Worm (Caenorhabditis elegans) whole organism, mixed stage, embryonic: Measurements from ENCODE around the gene K11H12.8.
A peak's percentile ranks its signal among the peaks of the same experiment; 100 is the strongest.

Experiments
- bed-3 ChIP-seq: fragments of 200-800 bp; sonication (Bioruptor generic); optimal IDR thresholded peaks from 3 replicates; lab custom pipeline; 2018; ENCODE audit warnings: mild to moderate bottlenecking, missing genetic modification characterization, moderate library complexity, missing compliant biosample characterization
- blmp-1 ChIP-seq: fragments of 150-350 bp; optimal IDR thresholded peaks from 2 replicates; lab custom pipeline; 2014; ENCODE audit warnings: missing biosample characterization, missing genetic modification characterization
- ceh-43 ChIP-seq: fragments of 200-800 bp; sonication (Bioruptor generic); optimal IDR thresholded peaks from 2 replicates; lab custom pipeline; 2018; ENCODE audit warnings: mild to moderate bottlenecking, missing genetic modification characterization, moderate library complexity, missing compliant biosample characterization
- ceh-83 ChIP-seq: fragments of 200-800 bp; sonication (Bioruptor generic); optimal IDR thresholded peaks from 2 replicates; lab custom pipeline; 2018; ENCODE audit warnings: mild to moderate bottlenecking, missing genetic modification characterization, missing compliant biosample characterization
- ces-1 ChIP-seq: fragments of 150-350 bp; optimal IDR thresholded peaks from 2 replicates; lab custom pipeline; 2014; ENCODE audit warnings: missing biosample characterization, missing genetic modification reagents, missing genetic modification characterization
- cnd-1 ChIP-seq: fragments of 200-800 bp; sonication (Bioruptor generic); optimal IDR thresholded peaks from 2 replicates; lab custom pipeline; 2018; ENCODE audit warnings: mild to moderate bottlenecking, missing genetic modification characterization, missing compliant biosample characterization
- drap-1 ChIP-seq: fragments of 200-800 bp; sonication (Bioruptor generic); optimal IDR thresholded peaks from 3 replicates; lab custom pipeline; 2018; ENCODE audit warnings: mild to moderate bottlenecking, missing genetic modification characterization, missing compliant biosample characterization
- elt-1 ChIP-seq: sonication (generic microtip); optimal IDR thresholded peaks from 2 replicates; lab custom pipeline; 2017; ENCODE audit warnings: missing genetic modification characterization, mild to moderate bottlenecking, missing compliant biosample characterization, antibody characterized with exemption, moderate library complexity, borderline replicate concordance; ENCODE audit not compliant: insufficient read depth
- flh-1 ChIP-seq: fragments of 200-800 bp; sonication (Bioruptor generic); optimal IDR thresholded peaks from 2 replicates; lab custom pipeline; 2018; ENCODE audit warnings: mild to moderate bottlenecking, missing genetic modification characterization, moderate library complexity, missing compliant biosample characterization
- hlh-1 ChIP-seq: fragments of 150-350 bp; optimal IDR thresholded peaks from 2 replicates; lab custom pipeline; 2014; ENCODE audit warnings: missing biosample characterization, missing genetic modification reagents, missing genetic modification characterization
- lin-13 ChIP-seq: fragments of 150-350 bp; optimal IDR thresholded peaks from 2 replicates; lab custom pipeline; 2014; ENCODE audit warnings: missing biosample characterization, missing genetic modification characterization
- lin-32 ChIP-seq: fragments of 200-800 bp; sonication (Bioruptor generic); optimal IDR thresholded peaks from 2 replicates; lab custom pipeline; 2018; ENCODE audit warnings: mild to moderate bottlenecking, missing genetic modification characterization, missing compliant biosample characterization
- lsy-2 ChIP-seq: fragments of 150-350 bp; optimal IDR thresholded peaks from 2 replicates; lab custom pipeline; 2014; ENCODE audit warnings: missing biosample characterization, missing genetic modification characterization
- mep-1 ChIP-seq: fragments of 150-350 bp; optimal IDR thresholded peaks from 2 replicates; lab custom pipeline; 2017; ENCODE audit warnings: missing biosample characterization, missing genetic modification reagents, missing genetic modification characterization, inconsistent platforms
- mls-2 ChIP-seq: sonication (generic microtip); optimal IDR thresholded peaks from 2 replicates; lab custom pipeline; 2016; ENCODE audit warnings: mild to moderate bottlenecking, missing genetic modification characterization, moderate library complexity, missing compliant biosample characterization
- nhr-12 ChIP-seq: fragments of 150-350 bp; optimal IDR thresholded peaks from 2 replicates; lab custom pipeline; 2014; ENCODE audit warnings: missing biosample characterization, missing genetic modification characterization
- nhr-2 ChIP-seq: fragments of 150-350 bp; optimal IDR thresholded peaks from 2 replicates; lab custom pipeline; 2014; ENCODE audit warnings: missing biosample characterization, missing genetic modification characterization
- nhr-237 ChIP-seq: fragments of 150-350 bp; optimal IDR thresholded peaks from 2 replicates; lab custom pipeline; 2014; ENCODE audit warnings: missing biosample characterization, missing genetic modification characterization
- nhr-28 ChIP-seq: fragments of 150-350 bp; optimal IDR thresholded peaks from 2 replicates; lab custom pipeline; 2014; ENCODE audit warnings: missing biosample characterization, missing genetic modification characterization
- nhr-76 ChIP-seq: sonication (generic microtip); optimal IDR thresholded peaks from 2 replicates; lab custom pipeline; 2017; ENCODE audit warnings: missing biosample characterization, missing genetic modification characterization
- pha-4 ChIP-seq: fragments of 150-350 bp; optimal IDR thresholded peaks from 2 replicates; lab custom pipeline; 2018; ENCODE audit warnings: missing biosample characterization, missing genetic modification reagents, missing genetic modification characterization
- sem-2 ChIP-seq: fragments of 200-800 bp; sonication (Bioruptor generic); optimal IDR thresholded peaks from 2 replicates; lab custom pipeline; 2018; ENCODE audit warnings: mild to moderate bottlenecking, missing genetic modification characterization, missing compliant biosample characterization
- snpc-4 ChIP-seq: fragments of 150-350 bp; optimal IDR thresholded peaks from 2 replicates; lab custom pipeline; 2014; ENCODE audit warnings: missing biosample characterization, missing genetic modification characterization
- sptf-1 ChIP-seq: sonication (generic microtip); optimal IDR thresholded peaks from 2 replicates; lab custom pipeline; 2017; ENCODE audit warnings: mild to moderate bottlenecking, missing genetic modification characterization, moderate library complexity, missing compliant biosample characterization
- unc-120 ChIP-seq: sonication (generic microtip); optimal IDR thresholded peaks from 2 replicates; lab custom pipeline; 2017; ENCODE audit warnings: missing genetic modification characterization, missing compliant biosample characterization; ENCODE audit not compliant: poor library complexity, severe bottlenecking
- unc-39 ChIP-seq: fragments of 150-350 bp; optimal IDR thresholded peaks from 2 replicates; lab custom pipeline; 2014; ENCODE audit warnings: missing biosample characterization, missing genetic modification characterization
- unc-62 ChIP-seq: fragments of 150-350 bp; optimal IDR thresholded peaks from 2 replicates; lab custom pipeline; 2014; ENCODE audit warnings: missing biosample characterization, missing genetic modification reagents, missing genetic modification characterization
- ztf-11 ChIP-seq: fragments of 150-350 bp; optimal IDR thresholded peaks from 2 replicates; lab custom pipeline; 2014; ENCODE audit warnings: missing biosample characterization, missing genetic modification characterization

The K11H12.8 gene

DNA sequence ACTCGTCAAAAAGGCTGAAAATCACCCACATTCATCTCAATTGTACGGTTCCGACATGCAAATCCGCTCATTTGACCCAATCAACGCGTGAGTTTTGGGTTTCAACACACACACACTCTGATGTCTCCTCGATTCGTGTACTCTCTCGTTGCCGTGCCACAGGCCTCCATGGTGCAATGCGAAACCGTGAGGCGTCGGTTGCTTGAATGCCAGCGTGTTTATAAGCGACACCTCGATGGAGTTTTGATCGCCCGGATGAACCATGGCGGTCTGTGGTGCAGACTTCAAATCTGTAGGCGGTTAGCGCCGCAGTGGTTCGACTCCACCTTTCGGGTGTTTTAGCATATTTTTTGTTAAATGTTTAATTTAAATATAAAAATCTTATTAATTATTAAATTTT lies 2.7 kb downstream of the K11H12.8 start:
- TF ChIP-seq nhr-2 (tag; lab: Kevin White, UChicago) (peak; percentile 5), cnd-1 (tag; lab: Kevin White, UChicago) (peak; percentile 9), lin-13 (peak; percentile 35), sptf-1 (tag; lab: Kevin White, UChicago) (no peak), mep-1 (peak; percentile 9), blmp-1 (tag; lab: Kevin White, UChicago) (no peak), nhr-76 (tag; lab: Kevin White, UChicago) (no peak), pha-4 (tag; lab: Kevin White, UChicago) (peak; percentile 24), ceh-83 (GFP tag; lab: Kevin White, UChicago) (no peak), flh-1 (GFP tag; lab: Kevin White, UChicago) (no peak), sem-2 (GFP tag; lab: Kevin White, UChicago) (no peak), unc-120 (tag; lab: Kevin White, UChicago) (no peak)
- TF ChIP-seq, all 35 proteins: peak for 5

DNA sequence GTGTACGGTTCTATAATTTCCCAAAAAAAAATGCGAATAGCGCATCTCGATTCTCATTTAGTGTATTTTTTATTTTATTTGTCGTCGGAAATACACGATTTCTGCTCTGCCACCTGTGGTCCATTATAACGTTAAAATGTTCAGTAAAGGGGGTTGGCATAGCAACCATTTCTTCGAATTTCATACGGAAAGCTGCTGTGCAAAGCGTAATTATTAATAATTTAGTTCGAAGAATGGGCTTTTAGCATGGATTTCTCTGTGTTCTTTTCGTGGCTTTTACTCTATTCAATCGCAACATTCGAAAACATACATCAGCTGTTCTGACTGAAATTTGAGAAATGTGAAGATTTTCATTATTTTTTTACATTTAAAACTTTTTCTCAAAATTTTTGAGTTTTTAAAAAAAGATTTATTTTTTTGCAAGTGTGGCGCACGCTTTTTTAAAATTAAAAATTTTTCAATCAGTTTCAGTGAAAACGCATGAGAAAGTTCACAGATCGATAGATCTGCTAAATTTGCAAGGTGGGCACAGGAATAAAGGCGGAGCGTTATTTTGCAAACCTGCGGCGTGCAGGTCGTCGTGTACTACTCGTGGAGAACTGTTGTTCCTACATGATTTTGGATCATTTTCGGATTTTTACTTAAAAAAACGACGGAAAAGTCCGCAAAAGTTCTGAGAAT lies 3.4 kb downstream of the K11H12.8 start:
- TF ChIP-seq sem-2 (GFP tag; lab: Kevin White, UChicago) = no peak
- TF ChIP-seq nhr-28 (tag; lab: Kevin White, UChicago) = no peak
- TF ChIP-seq nhr-2 (tag; lab: Kevin White, UChicago) = no peak
- no peak for TF ChIP-seq elt-1 (tag; lab: Kevin White, UChicago)
- no peak for TF ChIP-seq blmp-1 (tag; lab: Kevin White, UChicago)
- no peak for TF ChIP-seq ces-1 (GFP tag; lab: Kevin White, UChicago)
- no peak for TF ChIP-seq pha-4 (tag; lab: Kevin White, UChicago)
- TF ChIP-seq unc-120 (tag; lab: Kevin White, UChicago) = no peak
- no peak for TF ChIP-seq ceh-43 (GFP tag; lab: Kevin White, UChicago)
- no peak for TF ChIP-seq cnd-1 (tag; lab: Kevin White, UChicago)
- TF ChIP-seq hlh-1 (tag; lab: Kevin White, UChicago) = no peak
- TF ChIP-seq lin-32 (GFP tag; lab: Kevin White, UChicago) = no peak

DNA sequence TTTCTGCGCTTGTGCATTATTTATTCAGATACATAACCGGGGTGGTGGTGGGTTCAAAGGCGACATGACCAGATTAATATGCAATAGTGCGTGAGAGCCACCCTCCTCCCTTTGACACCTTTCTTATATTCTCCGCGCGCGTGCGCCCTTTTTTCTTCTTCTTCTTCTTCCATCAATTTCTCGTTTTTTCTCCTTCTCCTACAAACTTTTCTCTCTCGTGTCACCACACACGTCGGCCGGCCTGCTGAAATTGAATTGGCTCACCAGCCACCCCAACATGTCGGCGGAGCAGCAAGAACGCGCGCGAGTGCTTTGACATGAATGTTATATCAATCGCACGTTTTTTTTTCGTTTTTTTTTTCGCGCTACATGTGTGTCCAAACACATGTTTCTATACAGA lies 4.4 kb downstream of the K11H12.8 start:
- TF ChIP-seq ces-1 (GFP tag; lab: Kevin White, UChicago) (peak; percentile 21), ceh-43 (GFP tag; lab: Kevin White, UChicago) (no peak)

DNA sequence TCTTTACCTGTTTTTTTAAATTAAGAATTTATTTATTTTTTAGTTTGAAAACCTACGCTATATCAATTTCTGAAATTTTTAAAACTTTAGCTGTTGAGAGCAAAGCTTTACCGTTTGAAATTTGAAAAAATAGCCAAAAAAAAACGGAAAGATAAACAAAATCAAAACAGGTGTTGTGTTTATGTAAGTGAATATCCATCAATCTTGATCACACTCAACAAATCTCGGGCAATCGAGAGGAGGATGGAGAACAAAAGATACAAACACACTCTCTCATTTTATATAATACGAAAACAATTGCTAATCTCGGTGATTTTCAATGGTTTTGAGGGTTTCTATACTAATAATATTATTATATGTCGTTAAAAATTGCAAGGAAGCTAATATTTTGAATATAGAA lies 6.4 kb downstream of the K11H12.8 start:
- TF ChIP-seq unc-120 (tag; lab: Kevin White, UChicago) = no peak
- TF ChIP-seq lin-32 (GFP tag; lab: Kevin White, UChicago) = no peak
- TF ChIP-seq flh-1 (GFP tag; lab: Kevin White, UChicago) = no peak
- no peak for TF ChIP-seq mls-2 (tag; lab: Kevin White, UChicago)
- peak; percentile 47 for TF ChIP-seq unc-62
- no peak for TF ChIP-seq nhr-28 (tag; lab: Kevin White, UChicago)

DNA sequence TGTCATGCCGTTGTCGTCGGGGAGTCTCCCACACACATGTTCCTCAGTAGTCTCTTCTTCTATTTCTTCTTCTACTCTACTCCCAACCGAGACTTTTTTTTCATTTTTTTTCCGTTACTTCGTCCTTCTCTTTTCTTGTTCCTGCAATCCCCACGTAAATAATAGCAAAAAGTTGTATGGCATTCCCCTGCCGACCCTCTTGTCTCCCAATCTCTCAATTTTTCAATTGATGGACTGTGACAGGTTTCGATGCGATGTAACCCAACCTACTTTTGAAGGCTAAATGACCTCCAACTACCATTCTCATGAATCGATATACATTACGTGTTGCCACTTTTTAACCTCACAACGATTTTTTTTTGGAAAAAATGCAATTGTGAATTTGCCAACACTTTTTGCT lies 8.9 kb downstream of the K11H12.8 start:
- TF ChIP-seq nhr-2 (tag; lab: Kevin White, UChicago) = no peak
- TF ChIP-seq unc-62 = peak; percentile 31

DNA sequence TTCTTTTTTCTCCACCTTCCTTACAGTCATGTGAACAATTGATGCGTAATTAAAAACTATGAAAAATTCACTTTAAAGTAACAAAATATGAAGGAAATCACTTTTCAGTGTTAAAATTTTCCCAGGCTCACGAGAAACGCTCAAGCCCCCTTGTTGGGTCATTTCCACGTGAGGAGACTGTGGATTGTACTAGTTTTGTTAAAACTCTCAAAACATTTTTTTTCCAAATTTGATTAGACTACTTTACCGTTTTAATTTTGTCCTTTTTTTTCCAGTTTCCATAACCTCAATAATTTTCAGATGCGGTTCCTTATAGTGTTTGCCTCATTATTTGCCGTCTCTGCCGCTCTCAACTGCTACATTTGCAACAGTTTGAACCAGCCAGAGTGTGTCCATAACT lies 10.0 kb downstream of the K11H12.8 start, which contains the start of gene K11H12.7:
K11H12.7 (plus strand) TSS at position 301 of the 400 bp plus-strand sequence.
- TF ChIP-seq bed-3 (GFP tag; lab: Kevin White, UChicago) (no peak), unc-39 (tag; lab: Kevin White, UChicago) (no peak), sptf-1 (tag; lab: Kevin White, UChicago) (no peak), ztf-11 (tag; lab: Kevin White, UChicago) (no peak), ceh-43 (GFP tag; lab: Kevin White, UChicago) (no peak), blmp-1 (tag; lab: Kevin White, UChicago) (no peak), nhr-76 (tag; lab: Kevin White, UChicago) (no peak), drap-1 (GFP tag; lab: Kevin White, UChicago) (no peak), nhr-12 (tag; lab: Kevin White, UChicago) (no peak), nhr-28 (tag; lab: Kevin White, UChicago) (no peak), unc-62 (no peak), snpc-4 (tag; lab: Kevin White, UChicago) (no peak), sem-2 (GFP tag; lab: Kevin White, UChicago) (no peak), lsy-2 (tag; lab: Kevin White, UChicago) (no peak), nhr-237 (tag; lab: Kevin White, UChicago) (no peak)
